Worm (Caenorhabditis elegans) whole organism, L3 larva: ENCODE data around the gene F13C5.2.

Source experiments
- R02D3.7 ChIP-seq: fragments of 150-350 bp; optimal IDR thresholded peaks from 2 replicates; lab custom pipeline; 2014; ENCODE audit warnings: missing biosample characterization, missing genetic modification characterization
- ZK546.5 ChIP-seq: sonication (generic microtip); optimal IDR thresholded peaks from 2 replicates; lab custom pipeline; 2017; ENCODE audit warnings: missing biosample characterization, missing genetic modification characterization
- aly-2 ChIP-seq: fragments of 150-350 bp; optimal IDR thresholded peaks from 2 replicates; lab custom pipeline; 2014; ENCODE audit warnings: missing biosample characterization, missing genetic modification characterization
- ama-1 ChIP-seq: fragments of 150-350 bp; optimal IDR thresholded peaks from 2 replicates; lab custom pipeline; 2018
- ceh-16 ChIP-seq: sonication (generic microtip); optimal IDR thresholded peaks from 2 replicates; lab custom pipeline; 2017; ENCODE audit warnings: missing biosample characterization, missing genetic modification characterization
- ceh-28 ChIP-seq: fragments of 150-350 bp; optimal IDR thresholded peaks from 2 replicates; lab custom pipeline; 2014; ENCODE audit warnings: missing biosample characterization, missing genetic modification reagents, missing genetic modification characterization
- ceh-82 ChIP-seq: fragments of 150-350 bp; optimal IDR thresholded peaks from 2 replicates; lab custom pipeline; 2014; ENCODE audit warnings: missing biosample characterization, missing genetic modification characterization
- ceh-9 ChIP-seq: sonication (generic microtip); optimal IDR thresholded peaks from 2 replicates; lab custom pipeline; 2018; ENCODE audit warnings: missing biosample characterization, missing genetic modification characterization
- daf-12 ChIP-seq: fragments of 150-350 bp; optimal IDR thresholded peaks from 2 replicates; lab custom pipeline; 2014; ENCODE audit warnings: missing biosample characterization, missing genetic modification reagents, missing genetic modification characterization
- egl-27 ChIP-seq: sonication (generic microtip); optimal IDR thresholded peaks from 4 replicates; lab custom pipeline; 2017; ENCODE audit warnings: missing biosample characterization, missing genetic modification reagents, missing genetic modification characterization
- egl-5 ChIP-seq: fragments of 150-350 bp; optimal IDR thresholded peaks from 2 replicates; lab custom pipeline; 2017; ENCODE audit warnings: missing biosample characterization, missing genetic modification reagents, missing genetic modification characterization, inconsistent platforms
- elt-1 ChIP-seq: fragments of 150-350 bp; optimal IDR thresholded peaks from 2 replicates; lab custom pipeline; 2014; ENCODE audit warnings: missing biosample characterization, missing genetic modification characterization
- elt-2 ChIP-seq: sonication (generic microtip); optimal IDR thresholded peaks from 2 replicates; lab custom pipeline; 2016; ENCODE audit warnings: missing genetic modification reagents, mild to moderate bottlenecking, missing genetic modification characterization, missing compliant biosample characterization
- elt-3 ChIP-seq, 3 experiments: fragments of 150-350 bp in 1 of 3; sonication (generic microtip) in 2 of 3; optimal IDR thresholded peaks; 2 replicates in 2 of 3; 4 replicates in 1 of 3; lab custom pipeline; 2014 to 2017; ENCODE audit warnings: missing biosample characterization in 3 of 3, missing genetic modification characterization in 3 of 3
- eor-1 ChIP-seq, 2 experiments: fragments of 150-350 bp; optimal IDR thresholded peaks; 2 replicates each; lab custom pipeline; 2014 to 2018; ENCODE audit warnings: missing biosample characterization in 2 of 2, missing genetic modification characterization in 2 of 2
- fkh-10 ChIP-seq: sonication (generic microtip); optimal IDR thresholded peaks from 2 replicates; lab custom pipeline; 2017; ENCODE audit warnings: missing biosample characterization, missing genetic modification reagents, missing genetic modification characterization
- fkh-2 ChIP-seq: fragments of 150-350 bp; optimal IDR thresholded peaks from 2 replicates; lab custom pipeline; 2014; ENCODE audit warnings: missing biosample characterization, missing genetic modification reagents, missing genetic modification characterization
- fos-1 ChIP-seq: fragments of 150-350 bp; optimal IDR thresholded peaks from 2 replicates; lab custom pipeline; 2014; ENCODE audit warnings: missing biosample characterization, missing genetic modification characterization
- hmg-11 ChIP-seq: sonication (generic microtip); optimal IDR thresholded peaks from 2 replicates; lab custom pipeline; 2016; ENCODE audit warnings: missing genetic modification characterization, missing compliant biosample characterization
- jun-1 ChIP-seq: fragments of 150-350 bp; optimal IDR thresholded peaks from 2 replicates; lab custom pipeline; 2014; ENCODE audit warnings: missing biosample characterization, missing genetic modification reagents, missing genetic modification characterization
- lin-15B ChIP-seq: fragments of 150-350 bp; optimal IDR thresholded peaks from 2 replicates; lab custom pipeline; 2014; ENCODE audit warnings: missing biosample characterization, missing genetic modification characterization
- lin-39 ChIP-seq: fragments of 150-350 bp; optimal IDR thresholded peaks from 2 replicates; lab custom pipeline; 2018; ENCODE audit warnings: missing biosample characterization, missing genetic modification reagents, missing genetic modification characterization
- lsy-12 ChIP-seq: sonication (generic microtip); optimal IDR thresholded peaks from 2 replicates; lab custom pipeline; 2016; ENCODE audit warnings: mild to moderate bottlenecking, missing genetic modification characterization, missing compliant biosample characterization
- mdl-1 ChIP-seq: fragments of 150-350 bp; optimal IDR thresholded peaks from 2 replicates; lab custom pipeline; 2014; ENCODE audit warnings: missing biosample characterization, missing genetic modification characterization
- mml-1 ChIP-seq: fragments of 150-350 bp; sonication (generic microtip); optimal IDR thresholded peaks from 3 replicates; lab custom pipeline; 2014; ENCODE audit warnings: missing biosample characterization, missing genetic modification characterization
- nfya-1 ChIP-seq: sonication (generic microtip); optimal IDR thresholded peaks from 2 replicates; lab custom pipeline; 2017; ENCODE audit warnings: missing genetic modification characterization, mild to moderate bottlenecking, missing compliant biosample characterization, antibody characterized with exemption, moderate library complexity; ENCODE audit not compliant: insufficient read depth
- nhr-11 ChIP-seq: fragments of 150-350 bp; optimal IDR thresholded peaks from 2 replicates; lab custom pipeline; 2014; ENCODE audit warnings: missing biosample characterization, missing genetic modification characterization
- nhr-12 ChIP-seq: fragments of 150-350 bp; optimal IDR thresholded peaks from 2 replicates; lab custom pipeline; 2014; ENCODE audit warnings: missing biosample characterization, missing genetic modification characterization
- nhr-23 ChIP-seq: fragments of 150-350 bp; optimal IDR thresholded peaks from 2 replicates; lab custom pipeline; 2014; ENCODE audit warnings: missing biosample characterization, missing genetic modification reagents, missing genetic modification characterization
- nhr-237 ChIP-seq: fragments of 150-350 bp; optimal IDR thresholded peaks from 2 replicates; lab custom pipeline; 2014; ENCODE audit warnings: missing biosample characterization, missing genetic modification characterization
- nhr-25 ChIP-seq: sonication (generic microtip); optimal IDR thresholded peaks from 2 replicates; lab custom pipeline; 2017; ENCODE audit warnings: missing biosample characterization, missing genetic modification characterization
- nhr-28 ChIP-seq: fragments of 150-350 bp; optimal IDR thresholded peaks from 2 replicates; lab custom pipeline; 2014; ENCODE audit warnings: missing biosample characterization, missing genetic modification characterization
- nhr-43 ChIP-seq: sonication (generic microtip); optimal IDR thresholded peaks from 2 replicates; lab custom pipeline; 2016; ENCODE audit warnings: mild to moderate bottlenecking, missing genetic modification characterization, missing compliant biosample characterization; ENCODE audit not compliant: poor library complexity, severe bottlenecking
- nhr-67 ChIP-seq: fragments of 150-350 bp; optimal IDR thresholded peaks from 2 replicates; lab custom pipeline; 2014; ENCODE audit warnings: missing biosample characterization, missing genetic modification characterization
- nhr-76 ChIP-seq: fragments of 150-350 bp; sonication (generic microtip); optimal IDR thresholded peaks from 5 replicates; lab custom pipeline; 2014; ENCODE audit warnings: missing biosample characterization, missing genetic modification characterization
- nhr-77 ChIP-seq: fragments of 150-350 bp; optimal IDR thresholded peaks from 2 replicates; lab custom pipeline; 2014; ENCODE audit warnings: missing biosample characterization, missing genetic modification characterization
- pha-4 ChIP-seq: fragments of 150-350 bp; optimal IDR thresholded peaks from 2 replicates; lab custom pipeline; 2014; ENCODE audit warnings: missing biosample characterization, missing genetic modification reagents, missing genetic modification characterization
- pqm-1 ChIP-seq: fragments of 150-350 bp; optimal IDR thresholded peaks from 2 replicates; lab custom pipeline; 2017; ENCODE audit warnings: missing biosample characterization, missing genetic modification characterization, inconsistent platforms
- sea-2 ChIP-seq: fragments of 150-350 bp; sonication (generic microtip); optimal IDR thresholded peaks from 4 replicates; lab custom pipeline; 2014; ENCODE audit warnings: missing biosample characterization, missing genetic modification reagents, missing genetic modification characterization
- skn-1 ChIP-seq: fragments of 150-350 bp; optimal IDR thresholded peaks from 2 replicates; lab custom pipeline; 2014; ENCODE audit warnings: missing biosample characterization, missing genetic modification characterization
- snpc-4 ChIP-seq: fragments of 150-350 bp; optimal IDR thresholded peaks from 2 replicates; lab custom pipeline; 2014; ENCODE audit warnings: missing biosample characterization, missing genetic modification characterization
- tbx-2 ChIP-seq: sonication (generic microtip); optimal IDR thresholded peaks from 2 replicates; lab custom pipeline; 2016; ENCODE audit warnings: mild to moderate bottlenecking, missing genetic modification characterization, missing compliant biosample characterization
- unc-39 ChIP-seq: sonication (generic microtip); optimal IDR thresholded peaks from 4 replicates; lab custom pipeline; 2017; ENCODE audit warnings: missing biosample characterization, missing genetic modification characterization
- unc-62 ChIP-seq: fragments of 150-350 bp; sonication (generic microtip); optimal IDR thresholded peaks from 4 replicates; lab custom pipeline; 2014; ENCODE audit warnings: missing biosample characterization, missing genetic modification reagents, missing genetic modification characterization
- zag-1 ChIP-seq: fragments of 150-350 bp; optimal IDR thresholded peaks from 2 replicates; lab custom pipeline; 2014; ENCODE audit warnings: missing biosample characterization, missing genetic modification characterization
- ztf-11 ChIP-seq: fragments of 150-350 bp; optimal IDR thresholded peaks from 2 replicates; lab custom pipeline; 2014; ENCODE audit warnings: missing biosample characterization, missing genetic modification characterization
- ztf-4 ChIP-seq: fragments of 150-350 bp; optimal IDR thresholded peaks from 2 replicates; lab custom pipeline; 2014; ENCODE audit warnings: missing biosample characterization, missing genetic modification characterization

Gene F13C5.2

DNA sequence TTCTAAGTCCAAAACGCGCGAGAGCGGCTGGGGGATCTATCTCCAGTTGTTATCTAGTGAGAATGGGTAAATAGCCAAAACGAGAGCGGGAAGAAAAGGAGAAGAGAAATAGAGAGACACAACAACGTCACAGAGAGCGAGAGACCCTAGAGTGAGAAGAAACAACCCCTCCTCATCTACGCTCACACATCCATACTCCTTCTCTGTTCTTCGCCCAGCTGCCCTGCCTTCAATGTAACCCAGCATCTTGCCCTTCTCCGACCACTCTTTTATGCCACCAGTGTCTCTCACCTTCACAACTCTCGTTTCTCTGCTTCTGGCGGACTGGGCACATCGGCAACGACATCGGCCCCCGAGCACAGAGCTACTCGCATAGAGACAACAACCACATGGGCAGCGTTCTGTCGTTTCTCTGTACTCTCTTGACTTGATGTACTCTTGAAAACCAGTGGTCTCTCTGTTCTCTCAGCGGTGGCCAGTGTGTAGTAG is 471 bp upstream of the F13C5.2 start:
- TF ChIP-seq nfya-1 (peak; percentile 88), nhr-237 (tag; lab: Kevin White, UChicago) (no peak), snpc-4 (tag; lab: Kevin White, UChicago) (peak; percentile 66), pqm-1 (tag; lab: Kevin White, UChicago) (peak; percentile 58), tbx-2 (tag; lab: Kevin White, UChicago) (peak; percentile 72), ceh-16 (no peak), ceh-9 (no peak), elt-3 (tag; optimal IDR thresholded peaks at IDR 0.05; lab: Kevin White, UChicago) (no peak), mml-1 (no peak), jun-1 (tag; lab: Kevin White, UChicago) (peak; percentile 69), egl-5 (peak; percentile 83), lin-39 (tag; lab: Kevin White, UChicago) (peak; percentile 89), sea-2 (peak; percentile 41), ztf-4 (tag; lab: Kevin White, UChicago) (no peak), elt-1 (tag; lab: Kevin White, UChicago) (peak; percentile 25), nhr-12 (tag; lab: Kevin White, UChicago) (no peak), fkh-10 (GFP tag; lab: Kevin White, UChicago) (no peak), eor-1 (tag; optimal IDR thresholded peaks at IDR 0.05; lab: Kevin White, UChicago) (no peak), lin-15B (tag; lab: Kevin White, UChicago) (peak; percentile 60), ceh-82 (tag; lab: Kevin White, UChicago) (no peak), R02D3.7 (peak; percentile 38), nhr-23 (tag; lab: Kevin White, UChicago) (peak; percentile 8), unc-62 (GFP tag; lab: Kevin White, UChicago) (peak; percentile 54), nhr-28 (tag; lab: Kevin White, UChicago) (no peak), fos-1 (tag; lab: Kevin White, UChicago) (no peak), ama-1 (no peak), nhr-67 (tag; lab: Kevin White, UChicago) (no peak), nhr-11 (peak; percentile 14), daf-12 (tag; lab: Kevin White, UChicago) (no peak), fkh-2 (tag; lab: Kevin White, UChicago) (peak; percentile 39), nhr-25 (tag; lab: Kevin White, UChicago) (peak; percentile 36), zag-1 (tag; lab: Kevin White, UChicago) (peak; percentile 14), pha-4 (tag; lab: Kevin White, UChicago) (peak; percentile 89), mdl-1 (peak; percentile 86), skn-1 (tag; lab: Kevin White, UChicago) (peak; percentile 60), elt-2 (peak; percentile 74), ztf-11 (tag; lab: Kevin White, UChicago) (no peak), nhr-43 (tag; lab: Kevin White, UChicago) (no peak), aly-2 (no peak), lsy-12 (no peak), nhr-77 (no peak), nhr-76 (tag; lab: Kevin White, UChicago) (peak; percentile 27), unc-39 (tag; lab: Kevin White, UChicago) (no peak), ZK546.5 (no peak), egl-27 (tag; lab: Kevin White, UChicago) (peak; percentile 43), ceh-28 (tag; lab: Kevin White, UChicago) (peak; percentile 64), hmg-11 (tag; lab: Kevin White, UChicago) (peak; percentile 97)
